Worm (Caenorhabditis elegans) whole organism, L4 larva: ENCODE results near the gene Y82E9BL.12.

Source experiments
- F10B5.3 ChIP-seq: sonication (generic microtip); optimal IDR thresholded peaks from 2 replicates; lab custom pipeline; 2016; ENCODE audit warnings: mild to moderate bottlenecking, missing genetic modification characterization, missing compliant biosample characterization
- F44E2.7 ChIP-seq: fragments of 200-800 bp; sonication (Bioruptor generic); IDR thresholded peaks from 2 replicates; pipeline ENCODE4 v2.1.2; 2022; ENCODE audit warnings: missing genetic modification characterization, missing compliant biosample characterization
- Y5F2A.4 ChIP-seq: fragments of 200-800 bp; sonication (Bioruptor generic); optimal IDR thresholded peaks from 2 replicates; lab custom pipeline; 2018; ENCODE audit warnings: mild to moderate bottlenecking, missing genetic modification characterization, missing compliant biosample characterization
- aly-2 ChIP-seq: sonication (generic microtip); optimal IDR thresholded peaks from 2 replicates; lab custom pipeline; 2018; ENCODE audit warnings: missing biosample characterization, missing genetic modification characterization
- ceh-20 ChIP-seq: fragments of 200-800 bp; sonication (Bioruptor generic); IDR thresholded peaks from 2 replicates; pipeline ENCODE4 v1.3.6; 2022; ENCODE audit warnings: missing genetic modification reagents, missing genetic modification characterization, missing compliant biosample characterization
- ceh-44 ChIP-seq: fragments of 200-800 bp; sonication (Bioruptor generic); IDR thresholded peaks from 2 replicates; pipeline ENCODE4 v1.3.6; 2022; ENCODE audit warnings: missing genetic modification reagents, missing genetic modification characterization, missing compliant biosample characterization
- ceh-62 ChIP-seq: sonication (generic microtip); optimal IDR thresholded peaks from 2 replicates; lab custom pipeline; 2017; ENCODE audit warnings: missing biosample characterization, missing genetic modification characterization
- cey-2 ChIP-seq: sonication (generic microtip); optimal IDR thresholded peaks from 3 replicates; lab custom pipeline; 2017; ENCODE audit warnings: missing genetic modification characterization, mild to moderate bottlenecking, missing compliant biosample characterization, antibody characterized with exemption, borderline replicate concordance; ENCODE audit not compliant: insufficient read depth
- daf-16 ChIP-seq, 3 experiments: sonication (generic microtip); optimal IDR thresholded peaks; 2 replicates each; lab custom pipeline; 2016 to 2017; ENCODE audit warnings: missing genetic modification characterization in 3 of 3, missing genetic modification reagents in 3 of 3, mild to moderate bottlenecking in 2 of 3, missing compliant biosample characterization in 2 of 3, missing biosample characterization in 1 of 3, moderate library complexity in 1 of 3
- dmd-6 ChIP-seq: fragments of 200-800 bp; sonication (Bioruptor generic); IDR thresholded peaks from 2 replicates; pipeline ENCODE4 v1.3.6; 2022; ENCODE audit warnings: missing genetic modification reagents, missing genetic modification characterization, missing compliant biosample characterization
- dmd-9 ChIP-seq: fragments of 200-800 bp; sonication (Bioruptor generic); IDR thresholded peaks from 2 replicates; pipeline ENCODE4 v1.3.6; 2022; ENCODE audit warnings: missing genetic modification reagents, missing genetic modification characterization, missing compliant biosample characterization
- dve-1 ChIP-seq: sonication (generic microtip); optimal IDR thresholded peaks from 2 replicates; lab custom pipeline; 2017; ENCODE audit warnings: antibody characterized with exemption, mild to moderate bottlenecking, missing genetic modification characterization, missing compliant biosample characterization; ENCODE audit not compliant: insufficient read depth
- egl-27 ChIP-seq: sonication (generic microtip); optimal IDR thresholded peaks from 3 replicates; lab custom pipeline; 2017; ENCODE audit warnings: missing biosample characterization, missing genetic modification reagents, missing genetic modification characterization
- fos-1 ChIP-seq: fragments of 150-350 bp; optimal IDR thresholded peaks from 2 replicates; lab custom pipeline; 2014; ENCODE audit warnings: missing biosample characterization, missing genetic modification characterization
- gei-8 ChIP-seq: fragments of 200-800 bp; sonication (Bioruptor generic); optimal IDR thresholded peaks from 2 replicates; lab custom pipeline; 2018; ENCODE audit warnings: mild to moderate bottlenecking, missing genetic modification characterization, missing compliant biosample characterization
- hif-1 ChIP-seq, 2 experiments: sonication (generic microtip); optimal IDR thresholded peaks; 2 replicates each; lab custom pipeline; 2016 to 2017; ENCODE audit warnings: missing compliant biosample characterization in 2 of 2, missing genetic modification characterization in 2 of 2, missing genetic modification reagents in 2 of 2, missing genotype in 2 of 2, mild to moderate bottlenecking in 1 of 2
- hlh-30 ChIP-seq: sonication (generic microtip); optimal IDR thresholded peaks from 2 replicates; lab custom pipeline; 2017; ENCODE audit warnings: antibody characterized with exemption, mild to moderate bottlenecking, missing genetic modification characterization, missing compliant biosample characterization; ENCODE audit not compliant: insufficient read depth
- lin-1 ChIP-seq: fragments of 200-800 bp; sonication (Bioruptor generic); IDR thresholded peaks from 2 replicates; pipeline ENCODE4 v1.3.6; 2022; ENCODE audit warnings: missing genetic modification reagents, missing genetic modification characterization, missing compliant biosample characterization
- lsy-2 ChIP-seq, 2 experiments: fragments of 150-350 bp in 1 of 2; sonication (generic microtip) in 1 of 2; optimal IDR thresholded peaks; 2 replicates each; lab custom pipeline; 2014 to 2017; ENCODE audit warnings: missing biosample characterization in 2 of 2, missing genetic modification characterization in 2 of 2
- mdt-29 ChIP-seq: fragments of 200-800 bp; sonication (Bioruptor generic); IDR thresholded peaks from 2 replicates; pipeline ENCODE4 v1.3.6; 2022; ENCODE audit warnings: missing genetic modification reagents, missing genetic modification characterization, missing compliant biosample characterization
- mes-2 ChIP-seq: sonication (generic microtip); optimal IDR thresholded peaks from 2 replicates; lab custom pipeline; 2016; ENCODE audit warnings: missing genotype, mild to moderate bottlenecking, missing genetic modification characterization, missing compliant biosample characterization; ENCODE audit not compliant: poor library complexity, severe bottlenecking
- nhr-102 ChIP-seq: sonication (generic microtip); optimal IDR thresholded peaks from 2 replicates; lab custom pipeline; 2016; ENCODE audit warnings: mild to moderate bottlenecking, missing genetic modification characterization, moderate library complexity, missing compliant biosample characterization
- nhr-28 ChIP-seq: fragments of 150-350 bp; optimal IDR thresholded peaks from 2 replicates; lab custom pipeline; 2014; ENCODE audit warnings: missing biosample characterization, missing genetic modification characterization
- nhr-41 ChIP-seq: fragments of 200-800 bp; sonication (Bioruptor generic); IDR thresholded peaks from 2 replicates; pipeline ENCODE4 v1.3.6; 2022; ENCODE audit warnings: missing genetic modification reagents, missing genetic modification characterization, missing compliant biosample characterization
- nhr-42 ChIP-seq: fragments of 200-800 bp; sonication (Bioruptor generic); IDR thresholded peaks from 2 replicates; pipeline ENCODE4 v1.3.6; 2022; ENCODE audit warnings: missing genetic modification characterization, missing compliant biosample characterization
- nhr-6 ChIP-seq: fragments of 150-350 bp; optimal IDR thresholded peaks from 2 replicates; lab custom pipeline; 2014; ENCODE audit warnings: missing biosample characterization, missing genetic modification characterization
- nhr-77 ChIP-seq: fragments of 150-350 bp; optimal IDR thresholded peaks from 2 replicates; lab custom pipeline; 2014; ENCODE audit warnings: missing biosample characterization, missing genetic modification characterization
- php-3 ChIP-seq: fragments of 200-800 bp; sonication (Bioruptor generic); IDR thresholded peaks from 2 replicates; pipeline ENCODE4 v1.3.6; 2022; ENCODE audit warnings: missing genetic modification reagents, missing genetic modification characterization, missing compliant biosample characterization
- pqm-1 ChIP-seq: sonication (generic microtip); optimal IDR thresholded peaks from 2 replicates; lab custom pipeline; 2017; ENCODE audit warnings: missing biosample characterization, missing genetic modification characterization
- saeg-2 ChIP-seq: fragments of 200-800 bp; sonication (Bioruptor generic); IDR thresholded peaks from 2 replicates; pipeline ENCODE4 v1.3.6; 2022; ENCODE audit warnings: missing genetic modification reagents, missing genetic modification characterization, missing compliant biosample characterization
- sdz-12 ChIP-seq: fragments of 200-800 bp; sonication (Bioruptor generic); optimal IDR thresholded peaks from 2 replicates; lab custom pipeline; 2018; ENCODE audit warnings: mild to moderate bottlenecking, missing genetic modification characterization, missing compliant biosample characterization
- skn-1 ChIP-seq: fragments of 150-350 bp; optimal IDR thresholded peaks from 2 replicates; lab custom pipeline; 2014; ENCODE audit warnings: missing biosample characterization, missing genetic modification characterization
- unc-62 ChIP-seq, 3 experiments: fragments of 150-350 bp in 1 of 3; sonication (generic microtip); optimal IDR thresholded peaks in 2 of 3; peaks in 1 of 3; 1 replicate in 1 of 3; 2 replicates in 2 of 3; lab custom pipeline; 2014 to 2017; ENCODE audit warnings: missing biosample characterization in 3 of 3, missing genetic modification characterization in 3 of 3, missing genetic modification reagents in 3 of 3, missing genotype in 1 of 3
- zag-1 ChIP-seq: fragments of 150-350 bp; optimal IDR thresholded peaks from 2 replicates; lab custom pipeline; 2014; ENCODE audit warnings: missing biosample characterization, missing genetic modification characterization

Gene Y82E9BL.12

DNA sequence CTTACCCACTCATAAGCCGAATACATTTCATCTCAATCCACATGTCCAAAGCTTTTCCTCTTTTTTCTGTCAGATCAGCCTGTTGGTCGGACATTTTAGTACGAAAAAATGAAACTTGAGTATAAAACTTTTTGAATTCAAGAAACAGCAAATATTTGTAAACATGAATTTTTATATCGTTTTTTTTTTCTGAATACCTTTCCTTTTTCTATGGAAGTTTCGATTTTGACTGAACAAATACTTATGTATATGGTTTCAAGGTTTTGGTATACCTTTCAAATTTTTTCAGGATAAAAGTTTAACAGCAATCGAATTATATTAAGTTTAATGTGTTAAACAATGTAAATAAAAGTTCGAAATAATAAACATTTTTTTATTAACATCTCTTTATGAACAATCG, 31.3 kb downstream of the Y82E9BL.12 start, which contains the start of gene fbxa-5:
TSS of gene fbxa-5 (minus strand) at position 101 of the 400 bp plus-strand sequence.
- TF ChIP-seq zag-1 (tag; lab: Kevin White, UChicago) (no peak), mes-2 (tag; lab: Kevin White, UChicago) (no peak), F10B5.3 (tag; lab: Kevin White, UChicago) (no peak), hlh-30 (tag; lab: Kevin White, UChicago) (no peak), cey-2 (tag; lab: Kevin White, UChicago) (no peak), fos-1 (tag; lab: Kevin White, UChicago) (no peak), egl-27 (tag; lab: Kevin White, UChicago) (no peak), ceh-62 (tag; lab: Kevin White, UChicago) (no peak), saeg-2 (no peak), nhr-41 (GFP tag; lab: Robert Waterston, UW) (no peak), mdt-29 (no peak), dve-1 (tag; lab: Kevin White, UChicago) (no peak), dmd-9 (GFP tag; lab: Robert Waterston, UW) (no peak), hif-1 (tag; optimal IDR thresholded peaks at IDR 0.05; lab: Kevin White, UChicago) (no peak), aly-2 (no peak), ceh-44 (GFP tag; lab: Robert Waterston, UW) (no peak), Y5F2A.4 (GFP tag; lab: Kevin White, UChicago) (no peak), skn-1 (tag; lab: Kevin White, UChicago) (no peak), php-3 (GFP tag; lab: Robert Waterston, UW) (no peak)

DNA sequence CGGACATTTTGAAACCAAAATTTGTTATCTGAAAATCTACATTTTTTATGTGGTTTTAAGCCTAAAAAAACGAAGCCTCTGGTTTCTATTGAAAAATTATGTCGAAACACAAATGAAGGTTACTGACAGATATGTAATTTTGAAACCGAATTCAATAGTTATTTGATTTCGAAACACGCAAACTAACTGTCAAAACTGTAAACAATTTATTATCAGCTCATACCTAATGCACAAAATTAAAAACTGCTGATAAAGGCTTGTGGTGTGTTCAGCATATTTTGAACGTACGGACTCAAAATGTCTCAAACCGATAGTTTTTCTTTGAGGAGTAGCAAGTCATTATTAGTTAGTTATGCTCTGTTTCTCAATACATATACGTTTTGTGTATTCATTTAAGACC, 33.5 kb downstream of the Y82E9BL.12 start, which contains the start of gene fbxa-26:
TSS of gene fbxa-26 (minus strand) at position 35 of the 400 bp plus-strand sequence.
- no peak for TF ChIP-seq nhr-6 (tag; lab: Kevin White, UChicago)
- no peak; the same call in 1 of the 2 replicates for TF ChIP-seq dmd-6 (GFP tag; lab: Robert Waterston, UW)
- no peak for TF ChIP-seq Y5F2A.4 (GFP tag; lab: Kevin White, UChicago)
- no peak for TF ChIP-seq lin-1 (GFP tag; lab: Robert Waterston, UW)
- peak; percentile 44 for TF ChIP-seq dve-1 (tag; lab: Kevin White, UChicago)
- no peak for TF ChIP-seq nhr-102
- TF ChIP-seq nhr-42 = no peak
- TF ChIP-seq daf-16 (GFP tag; optimal IDR thresholded peaks at IDR 0.05; lab: Kevin White, UChicago) = no peak
- peak; percentile 94 for TF ChIP-seq daf-16 (tag; optimal IDR thresholded peaks at IDR 0.05; lab: Kevin White, UChicago)
- TF ChIP-seq nhr-28 = peak; percentile 35
- peak; percentile 55 for TF ChIP-seq pqm-1 (tag; lab: Kevin White, UChicago)
- no peak for TF ChIP-seq sdz-12 (GFP tag; lab: Kevin White, UChicago)
- peak; percentile 23 for TF ChIP-seq nhr-77 (tag; lab: Kevin White, UChicago)
- no peak for TF ChIP-seq gei-8 (GFP tag; lab: Kevin White, UChicago)
- TF ChIP-seq dmd-9 (GFP tag; lab: Robert Waterston, UW) = no peak
- no peak for TF ChIP-seq F44E2.7 (GFP tag; lab: Robert Waterston, UW)
- TF ChIP-seq ceh-20 (GFP tag; lab: Robert Waterston, UW) = no peak

DNA sequence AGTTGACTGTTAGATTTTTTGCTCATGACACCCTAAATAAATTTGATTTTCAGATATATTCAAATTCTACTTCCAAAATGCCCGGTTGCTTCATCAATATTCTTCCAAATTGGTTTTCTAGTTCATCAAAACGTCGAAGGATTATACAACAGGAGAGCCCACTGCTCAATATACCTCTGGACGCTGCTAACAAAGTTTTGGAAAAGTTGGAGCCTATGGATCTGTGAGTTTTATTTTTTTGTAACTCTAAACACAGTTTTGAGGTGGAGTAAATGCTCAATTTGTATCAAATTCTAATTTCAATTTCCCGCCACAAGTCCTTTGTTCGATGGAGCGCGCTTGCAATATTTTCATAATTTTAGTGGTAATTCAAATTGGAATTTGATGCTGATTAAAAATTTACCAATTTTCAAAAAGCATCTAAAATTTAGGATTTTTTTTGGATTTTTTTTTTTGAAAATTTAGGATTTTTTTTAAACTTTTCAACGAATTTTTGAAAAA, 34.0 kb downstream of the Y82E9BL.12 start, which contains the start of gene fbxa-27:
TSS of gene fbxa-27 (plus strand) at position 51 of the 501 bp plus-strand sequence.
- TF ChIP-seq lsy-2 (tag; optimal IDR thresholded peaks at IDR 0.05; lab: Kevin White, UChicago) = no peak
- peak in 1 of 2 experiments; percentile 61 for TF ChIP-seq unc-62 (GFP tag; optimal IDR thresholded peaks at IDR 0.05 in 1 of 2; lab: Kevin White, UChicago)
- TF ChIP-seq unc-62 (tag; optimal IDR thresholded peaks at IDR 0.05; lab: Kevin White, UChicago) = no peak
